Worm (Caenorhabditis elegans) whole organism, L1 larva: ENCODE results near the gene F40E10.5.

ENCODE experiments used
- ceh-82 ChIP-seq, 3 experiments: fragments of 150-350 bp in 1 of 3; sonication (generic microtip) in 2 of 3; optimal IDR thresholded peaks; 2 replicates each; lab custom pipeline; 2014 to 2017; ENCODE audit warnings: missing biosample characterization in 3 of 3, missing genetic modification characterization in 3 of 3
- mef-2 ChIP-seq: fragments of 150-350 bp; optimal IDR thresholded peaks from 2 replicates; lab custom pipeline; 2014; ENCODE audit warnings: missing biosample characterization, missing genetic modification characterization
- snpc-4 ChIP-seq: fragments of 150-350 bp; optimal IDR thresholded peaks from 2 replicates; lab custom pipeline; 2014; ENCODE audit warnings: missing biosample characterization, missing genetic modification characterization
- tbx-2 ChIP-seq: sonication (generic microtip); optimal IDR thresholded peaks from 2 replicates; lab custom pipeline; 2016; ENCODE audit warnings: missing genetic modification characterization, missing compliant biosample characterization
- unc-98 ChIP-seq: fragments of 200-800 bp; sonication (Bioruptor generic); IDR thresholded peaks from 2 replicates; pipeline ENCODE4 v1.3.6; 2022; ENCODE audit warnings: missing genetic modification characterization, missing compliant biosample characterization

DNA sequence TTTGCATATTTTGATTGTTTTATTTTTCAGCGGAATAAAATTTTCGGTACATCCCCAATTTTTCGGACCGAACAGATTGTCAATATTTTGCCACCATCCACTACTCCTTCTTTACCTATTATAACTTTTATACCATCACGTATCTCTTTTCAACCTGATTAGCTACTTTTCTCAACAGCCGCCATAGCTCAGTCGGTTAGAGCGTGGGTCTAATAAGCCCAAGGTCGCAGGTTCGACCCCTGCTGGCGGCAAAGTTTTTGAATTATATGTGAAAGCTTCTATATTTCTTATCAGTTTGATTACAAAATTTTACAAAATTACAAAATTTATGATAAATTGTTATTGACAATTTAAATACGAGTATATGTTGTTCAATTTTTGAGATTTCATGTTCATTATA, 22.6 kb upstream of the F40E10.5 start:
- TF ChIP-seq ceh-82 (tag; optimal IDR thresholded peaks at IDR 0.05; lab: Kevin White, UChicago) (no peak), tbx-2 (tag; lab: Kevin White, UChicago) (no peak), unc-98 (GFP tag; lab: Robert Waterston, UW) (no peak), mef-2 (tag; lab: Kevin White, UChicago) (no peak), snpc-4 (tag; lab: Kevin White, UChicago) (no peak)
